Worm (Caenorhabditis elegans): ENCODE data around the gene C50B6.3.
A peak's percentile ranks its signal among the peaks of the same experiment; 100 is the strongest.

The C50B6.3 gene

ce11 chrV:13264245-13264644 is 49.1 kb upstream of the C50B6.3 start, which contains the start of gene zip-5:
TSS of gene zip-5 (plus strand) at chrV:13264545.
- TF ChIP-seq gmeb-2 (tag; optimal IDR thresholded peaks at IDR 0.05) (no peak), ets-4 (tag; optimal IDR thresholded peaks at IDR 0.05) (no peak), unc-42 (tag; optimal IDR thresholded peaks at IDR 0.05) (no peak), Y22D7AL.16 (tag; optimal IDR thresholded peaks at IDR 0.05) (no peak), ceh-19 (GFP tag; optimal IDR thresholded peaks at IDR 0.05) (no peak), syd-9 (tag; optimal IDR thresholded peaks at IDR 0.05) (no peak), pha-4 (tag; optimal IDR thresholded peaks at IDR 0.05) (no peak), zip-5 (tag; optimal IDR thresholded peaks at IDR 0.05) (no peak), unc-86 (tag; optimal IDR thresholded peaks at IDR 0.05) (no peak), pat-9 (tag; optimal IDR thresholded peaks at IDR 0.05) (no peak)

DNA sequence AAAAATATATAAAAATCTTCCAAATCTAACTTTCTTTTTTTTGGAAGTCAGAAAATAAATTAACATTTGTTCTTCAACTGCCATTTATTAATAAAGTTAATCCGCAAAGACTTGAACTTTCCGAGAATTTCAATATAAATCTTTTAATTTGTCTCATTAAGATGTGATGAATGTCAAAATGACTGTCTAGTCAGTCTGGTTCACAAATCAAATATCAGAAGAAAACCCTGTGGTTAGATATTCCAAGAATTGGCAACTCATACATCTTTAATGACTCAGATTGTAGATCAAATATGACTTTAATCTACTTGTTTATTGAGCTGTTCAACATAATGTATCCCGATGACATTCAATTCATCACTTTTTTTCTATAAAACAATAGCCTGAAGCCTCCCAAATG is 47.7 kb upstream of the C50B6.3 start:
- TF ChIP-seq dve-1 (tag; optimal IDR thresholded peaks at IDR 0.05) (no peak), mec-3 (tag; optimal IDR thresholded peaks at IDR 0.05; ENCODE audit: borderline replicate concordance) (no peak), unc-42 (tag; optimal IDR thresholded peaks at IDR 0.05) (no peak), sox-2 (GFP tag; IDR thresholded peaks at IDR 0.05) (no peak), hlh-30 (tag; optimal IDR thresholded peaks at IDR 0.05; ENCODE audit: insufficient read depth) (no peak), sdc-2 (tag; optimal IDR thresholded peaks at IDR 0.05) (no peak), syd-9 (tag; optimal IDR thresholded peaks at IDR 0.05) (no peak), madf-2 (tag; optimal IDR thresholded peaks at IDR 0.05) (no peak), ceh-34 (tag; optimal IDR thresholded peaks at IDR 0.05) (no peak), ztf-16 (tag; optimal IDR thresholded peaks at IDR 0.05) (no peak), odd-2 (tag; optimal IDR thresholded peaks at IDR 0.05) (no peak), ets-4 (tag; optimal IDR thresholded peaks at IDR 0.05) (no peak), ceh-14 (tag; optimal IDR thresholded peaks at IDR 0.05) (no peak), nfya-1 (tag; optimal IDR thresholded peaks at IDR 0.05) (no peak), tbx-2 (tag; optimal IDR thresholded peaks at IDR 0.05) (no peak)

- TF ChIP-seq ceh-22 (tag; optimal IDR thresholded peaks at IDR 0.05) (no peak), ceh-19 (GFP tag; optimal IDR thresholded peaks at IDR 0.05) (no peak), unc-86 (tag; optimal IDR thresholded peaks at IDR 0.05) (no peak), ceh-9 (tag; optimal IDR thresholded peaks at IDR 0.05) (no peak), rnt-1 (tag; optimal IDR thresholded peaks at IDR 0.05) (no peak), nfya-1 (tag; optimal IDR thresholded peaks at IDR 0.05) (no peak), unc-3 (GFP tag; conservative IDR thresholded peaks at IDR 0.05) (no peak), unc-3 (tag; optimal IDR thresholded peaks at IDR 0.05) (no peak), ceh-2 (tag; optimal IDR thresholded peaks at IDR 0.05) (no peak), ceh-24 (tag; optimal IDR thresholded peaks at IDR 0.05) (no peak), ref-2 (tag; optimal IDR thresholded peaks at IDR 0.05) (no peak), F13H6.1 (tag; optimal IDR thresholded peaks at IDR 0.05) (no peak), unc-42 (tag; optimal IDR thresholded peaks at IDR 0.05) (no peak), pag-3 (tag; optimal IDR thresholded peaks at IDR 0.05; ENCODE audit: borderline replicate concordance) (no peak)
Measured at ce11 chrV:13266630-13267029, 46.7 kb upstream of the C50B6.3 start.

ce11 chrV:13268032-13268431 is 45.3 kb upstream of the C50B6.3 start:
- no peak for TF ChIP-seq rnt-1 (tag; optimal IDR thresholded peaks at IDR 0.05)
- TF ChIP-seq elt-2 (tag; optimal IDR thresholded peaks at IDR 0.05) = peak; percentile 34

DNA sequence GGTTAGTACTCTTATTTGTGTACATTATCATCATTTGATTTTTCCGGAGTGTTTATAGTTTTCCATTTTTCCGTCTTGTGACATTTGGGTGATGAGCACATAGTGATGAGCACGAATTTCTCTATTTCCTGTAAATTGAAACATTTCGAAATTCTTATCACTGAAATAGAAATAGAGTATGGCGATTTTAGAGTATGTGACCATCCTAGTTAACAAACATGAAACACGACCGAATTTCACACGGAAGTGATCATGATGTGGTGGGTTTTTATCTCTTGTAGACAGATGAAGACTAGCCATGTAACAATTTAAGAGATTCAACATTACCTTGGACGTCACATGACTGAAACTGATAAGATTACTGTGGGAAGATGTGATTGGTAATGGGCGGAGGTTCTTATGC is 44.1 kb upstream of the C50B6.3 start:
- peak; percentile 21 for TF ChIP-seq elt-2 (tag; optimal IDR thresholded peaks at IDR 0.05)
- TF ChIP-seq tbx-7 (tag; optimal IDR thresholded peaks at IDR 0.05) = no peak
- TF ChIP-seq hlh-13 (GFP tag; optimal IDR thresholded peaks at IDR 0.05) = no peak
- no peak for TF ChIP-seq ceh-45 (GFP tag; IDR thresholded peaks at IDR 0.05)
- TF ChIP-seq ceh-24 (tag; optimal IDR thresholded peaks at IDR 0.05) = no peak
- TF ChIP-seq lin-11 (tag; optimal IDR thresholded peaks at IDR 0.05) = no peak

Data from whole organism, late embryonic.